Worm (Caenorhabditis elegans) whole organism, young adult: ENCODE results near the gene F46G10.1.

Source experiments
- B0336.3 ChIP-seq: fragments of 200-800 bp; sonication (Bioruptor generic); IDR thresholded peaks from 2 replicates; pipeline ENCODE4 v1.3.6; 2022; ENCODE audit warnings: missing genetic modification characterization, missing compliant biosample characterization
- C17E4.6 ChIP-seq: fragments of 200-800 bp; sonication (Bioruptor generic); IDR thresholded peaks from 2 replicates; pipeline ENCODE4 v1.3.6; 2022; ENCODE audit warnings: missing genetic modification reagents, missing genetic modification characterization, missing compliant biosample characterization
- D2030.7 ChIP-seq: fragments of 200-800 bp; sonication (Bioruptor generic); IDR thresholded peaks from 2 replicates; pipeline ENCODE4 v1.3.6; 2022; ENCODE audit warnings: missing genetic modification reagents, missing genetic modification characterization, missing compliant biosample characterization
- F37B4.10 ChIP-seq: fragments of 200-800 bp; sonication (Bioruptor generic); IDR thresholded peaks from 2 replicates; pipeline ENCODE4 v1.3.6; 2022; ENCODE audit warnings: missing genetic modification characterization, missing compliant biosample characterization
- F55B11.4 ChIP-seq: sonication (generic microtip); optimal IDR thresholded peaks from 2 replicates; lab custom pipeline; 2016; ENCODE audit warnings: missing compliant biosample characterization, missing genetic modification characterization, borderline replicate concordance; ENCODE audit not compliant: insufficient read depth
- K11D2.4 ChIP-seq: fragments of 200-800 bp; sonication (Bioruptor generic); IDR thresholded peaks from 2 replicates; pipeline ENCODE4 v1.3.6; 2022; ENCODE audit warnings: missing genetic modification reagents, missing genetic modification characterization, missing compliant biosample characterization
- T07F8.4 ChIP-seq: sonication (generic microtip); optimal IDR thresholded peaks from 2 replicates; lab custom pipeline; 2016; ENCODE audit warnings: mild to moderate bottlenecking, missing genetic modification characterization, moderate library complexity, missing compliant biosample characterization
- Y95B8A.8 ChIP-seq: fragments of 200-800 bp; sonication (Bioruptor generic); IDR thresholded peaks from 2 replicates; pipeline ENCODE4 v1.3.6; 2022; ENCODE audit warnings: missing genetic modification reagents, missing genetic modification characterization, missing compliant biosample characterization
- attf-3 ChIP-seq: fragments of 200-800 bp; sonication (Bioruptor generic); conservative IDR thresholded peaks from 2 replicates; pipeline ENCODE4 v1.3.6; 2022; ENCODE audit warnings: missing genetic modification reagents, missing genetic modification characterization, missing compliant biosample characterization
- attf-6 ChIP-seq: fragments of 200-800 bp; sonication (Bioruptor generic); IDR thresholded peaks from 2 replicates; pipeline ENCODE4 v1.3.6; 2022; ENCODE audit warnings: missing genetic modification reagents, missing genetic modification characterization, missing compliant biosample characterization
- bed-1 ChIP-seq: fragments of 200-800 bp; sonication (Bioruptor generic); IDR thresholded peaks from 2 replicates; pipeline ENCODE4 v1.3.6; 2022; ENCODE audit warnings: missing genetic modification reagents, missing genetic modification characterization, missing compliant biosample characterization
- cebp-1 ChIP-seq, 2 experiments: fragments of 200-800 bp in 1 of 2; sonication (Bioruptor generic) in 1 of 2; sonication (generic microtip) in 1 of 2; IDR thresholded peaks in 1 of 2; optimal IDR thresholded peaks in 1 of 2; 2 replicates each; pipeline versions ENCODE4 v1.3.6 to Lab custom; 2017 to 2022; ENCODE audit warnings: missing compliant biosample characterization in 2 of 2, missing genetic modification characterization in 2 of 2, mild to moderate bottlenecking in 1 of 2, missing genetic modification reagents in 1 of 2, moderate library complexity in 1 of 2
- ceh-27 ChIP-seq: fragments of 200-800 bp; sonication (Bioruptor generic); optimal IDR thresholded peaks from 2 replicates; lab custom pipeline; 2018; ENCODE audit warnings: mild to moderate bottlenecking, missing genetic modification characterization, moderate library complexity, missing compliant biosample characterization
- chd-7 ChIP-seq: sonication (generic microtip); optimal IDR thresholded peaks from 2 replicates; lab custom pipeline; 2016; ENCODE audit warnings: mild to moderate bottlenecking, missing genetic modification characterization, moderate library complexity, missing compliant biosample characterization
- die-1 ChIP-seq: sonication (generic microtip); optimal IDR thresholded peaks from 2 replicates; lab custom pipeline; 2016; ENCODE audit warnings: missing genotype, mild to moderate bottlenecking, missing genetic modification characterization, missing compliant biosample characterization
- dpff-1 ChIP-seq: sonication (generic microtip); optimal IDR thresholded peaks from 2 replicates; lab custom pipeline; 2017; ENCODE audit warnings: mild to moderate bottlenecking, missing genetic modification characterization, missing compliant biosample characterization
- efl-1 ChIP-seq: fragments of 150-350 bp; optimal IDR thresholded peaks from 2 replicates; lab custom pipeline; 2014; ENCODE audit warnings: missing biosample characterization, missing genetic modification reagents, missing genetic modification characterization
- ets-4 ChIP-seq: fragments of 200-800 bp; sonication (Bioruptor generic); optimal IDR thresholded peaks from 2 replicates; lab custom pipeline; 2018; ENCODE audit warnings: mild to moderate bottlenecking, missing genetic modification characterization, missing compliant biosample characterization
- hlh-12 ChIP-seq: sonication (generic microtip); optimal IDR thresholded peaks from 2 replicates; lab custom pipeline; 2016; ENCODE audit warnings: missing genetic modification characterization, missing compliant biosample characterization
- hlh-26 ChIP-seq: fragments of 200-800 bp; sonication (Bioruptor generic); conservative IDR thresholded peaks from 2 replicates; pipeline ENCODE4 v1.3.6; 2022; ENCODE audit warnings: missing genetic modification reagents, missing genetic modification characterization, missing compliant biosample characterization
- hmg-1.2 ChIP-seq: fragments of 200-800 bp; sonication (Bioruptor generic); IDR thresholded peaks from 2 replicates; pipeline ENCODE4 v1.3.6; 2022; ENCODE audit warnings: missing genetic modification reagents, missing genetic modification characterization, missing compliant biosample characterization
- hrde-1 ChIP-seq: sonication (generic microtip); optimal IDR thresholded peaks from 2 replicates; lab custom pipeline; 2016; ENCODE audit warnings: missing genetic modification characterization, mild to moderate bottlenecking, missing compliant biosample characterization, moderate library complexity, missing genotype, missing genetic modification reagents, borderline replicate concordance
- let-607 ChIP-seq, 2 experiments: fragments of 200-800 bp in 1 of 2; sonication (Bioruptor generic) in 1 of 2; sonication (generic microtip) in 1 of 2; optimal IDR thresholded peaks; 2 replicates each; lab custom pipeline; 2016 to 2018; ENCODE audit warnings: mild to moderate bottlenecking in 2 of 2, missing compliant biosample characterization in 2 of 2, missing genetic modification characterization in 2 of 2, moderate library complexity in 2 of 2, missing genotype in 1 of 2
- lin-35 ChIP-seq, 3 experiments: fragments of 150-350 bp in 2 of 3; sonication (generic microtip) in 1 of 3; optimal IDR thresholded peaks; 2 replicates each; lab custom pipeline; 2014 to 2018; ENCODE audit warnings: missing biosample characterization in 3 of 3, missing genetic modification characterization in 3 of 3, missing genetic modification reagents in 3 of 3
- lsl-1 ChIP-seq: fragments of 200-800 bp; sonication (Bioruptor generic); optimal IDR thresholded peaks from 2 replicates; lab custom pipeline; 2018; ENCODE audit warnings: mild to moderate bottlenecking, missing genetic modification characterization, moderate library complexity, missing compliant biosample characterization
- madf-3 ChIP-seq: fragments of 200-800 bp; sonication (Bioruptor generic); IDR thresholded peaks from 2 replicates; pipeline ENCODE4 v1.3.6; 2022; ENCODE audit warnings: missing genetic modification reagents, missing genetic modification characterization, missing compliant biosample characterization
- mcd-1 ChIP-seq: fragments of 200-800 bp; sonication (Bioruptor generic); IDR thresholded peaks from 2 replicates; pipeline ENCODE4 v1.3.6; 2022; ENCODE audit warnings: missing genetic modification reagents, missing genetic modification characterization, missing compliant biosample characterization
- mxl-1 ChIP-seq: sonication (generic microtip); optimal IDR thresholded peaks from 2 replicates; lab custom pipeline; 2016; ENCODE audit warnings: missing genetic modification characterization, missing compliant biosample characterization
- nfya-1 ChIP-seq: sonication (generic microtip); optimal IDR thresholded peaks from 2 replicates; lab custom pipeline; 2017; ENCODE audit warnings: antibody characterized with exemption, missing compliant biosample characterization, missing genetic modification characterization, borderline replicate concordance; ENCODE audit not compliant: insufficient read depth
- nfya-2 ChIP-seq: fragments of 200-800 bp; sonication (Bioruptor generic); IDR thresholded peaks from 2 replicates; pipeline ENCODE4 v1.3.6; 2022; ENCODE audit warnings: missing genetic modification reagents, missing genetic modification characterization, missing compliant biosample characterization
- nfyb-1 ChIP-seq: fragments of 200-800 bp; sonication (Bioruptor generic); IDR thresholded peaks from 2 replicates; pipeline ENCODE4 v1.3.6; 2022; ENCODE audit warnings: missing genetic modification reagents, missing genetic modification characterization, missing compliant biosample characterization
- nhr-80 ChIP-seq: sonication (generic microtip); optimal IDR thresholded peaks from 2 replicates; lab custom pipeline; 2016; ENCODE audit warnings: missing genetic modification characterization, missing compliant biosample characterization
- somi-1 ChIP-seq: fragments of 200-800 bp; sonication (Bioruptor generic); optimal IDR thresholded peaks from 2 replicates; lab custom pipeline; 2018; ENCODE audit warnings: mild to moderate bottlenecking, missing genetic modification characterization, missing compliant biosample characterization
- tbp1 ChIP-seq: fragments of 200-800 bp; sonication (Bioruptor generic); optimal IDR thresholded peaks from 2 replicates; lab custom pipeline; 2018; ENCODE audit warnings: mild to moderate bottlenecking, missing genetic modification characterization, missing compliant biosample characterization
- zim-3 ChIP-seq: sonication (generic microtip); optimal IDR thresholded peaks from 2 replicates; lab custom pipeline; 2017; ENCODE audit warnings: mild to moderate bottlenecking, missing genetic modification characterization, moderate library complexity, missing compliant biosample characterization
- ztf-26 ChIP-seq: sonication (generic microtip); optimal IDR thresholded peaks from 2 replicates; lab custom pipeline; 2017; ENCODE audit warnings: missing genetic modification characterization, missing compliant biosample characterization
- ztf-28 ChIP-seq: fragments of 200-800 bp; sonication (Bioruptor generic); IDR thresholded peaks from 2 replicates; pipeline ENCODE4 v1.3.6; 2022; ENCODE audit warnings: missing genetic modification reagents, missing genetic modification characterization, missing compliant biosample characterization
- ztf-3 ChIP-seq: fragments of 200-800 bp; sonication (Bioruptor generic); optimal IDR thresholded peaks from 2 replicates; lab custom pipeline; 2018; ENCODE audit warnings: mild to moderate bottlenecking, missing genetic modification characterization, missing compliant biosample characterization
- ztf-6 ChIP-seq: fragments of 200-800 bp; sonication (Bioruptor generic); IDR thresholded peaks from 2 replicates; pipeline ENCODE4 v1.3.6; 2022; ENCODE audit warnings: missing genetic modification reagents, missing genetic modification characterization, missing compliant biosample characterization

F46G10.1 gene

ce11 chrX:13328034-13328433 is 16.5 kb upstream of the F46G10.1 start, which contains the start of gene sir-2.2:
TSS of gene sir-2.2 (plus strand) at chrX:13328067.
- TF ChIP-seq nfya-1 (tag; lab: Kevin White, UChicago) (no peak), Y95B8A.8 (GFP tag; lab: Robert Waterston, UW) (no peak), D2030.7 (GFP tag; lab: Robert Waterston, UW) (no peak), F37B4.10 (GFP tag; lab: Robert Waterston, UW) (no peak), mcd-1 (GFP tag; lab: Robert Waterston, UW) (no peak), ztf-26 (no peak), hrde-1 (tag; lab: Kevin White, UChicago) (no peak), tbp1 (GFP tag; lab: Kevin White, UChicago) (peak; percentile 1), hmg-1.2 (no peak), K11D2.4 (GFP tag; lab: Robert Waterston, UW) (0 out of 2 replicates have a peak, but pooled peaks have one; percentile 14), efl-1 (no peak), lsl-1 (GFP tag; lab: Kevin White, UChicago) (no peak), hlh-12 (tag; lab: Kevin White, UChicago) (no peak), ets-4 (GFP tag; lab: Kevin White, UChicago) (no peak), ztf-28 (GFP tag; lab: Robert Waterston, UW) (no peak), attf-3 (GFP tag; lab: Robert Waterston, UW) (no peak), zim-3 (tag; lab: Kevin White, UChicago) (no peak), T07F8.4 (tag; lab: Kevin White, UChicago) (no peak), let-607 (tag; optimal IDR thresholded peaks at IDR 0.05; lab: Kevin White, UChicago) (peak in 1 of 2 experiments; percentile 4), mxl-1 (tag; lab: Kevin White, UChicago) (no peak), attf-6 (GFP tag; lab: Robert Waterston, UW) (no peak), nhr-80 (peak; percentile 64), lin-35 (GFP tag; optimal IDR thresholded peaks at IDR 0.05; lab: Kevin White, UChicago) (no peak), ztf-3 (GFP tag; lab: Kevin White, UChicago) (no peak), nfya-2 (GFP tag; lab: Robert Waterston, UW) (no peak), cebp-1 (GFP tag; IDR thresholded peaks at IDR 0.05; lab: Robert Waterston, UW) (no peak), cebp-1 (tag; optimal IDR thresholded peaks at IDR 0.05; lab: Kevin White, UChicago) (peak; percentile 8), nfyb-1 (GFP tag; lab: Robert Waterston, UW) (no peak), somi-1 (no peak), ceh-27 (GFP tag; lab: Kevin White, UChicago) (no peak), B0336.3 (no peak), madf-3 (GFP tag; lab: Robert Waterston, UW) (no peak), C17E4.6 (GFP tag; lab: Robert Waterston, UW) (no peak), dpff-1 (tag; lab: Kevin White, UChicago) (no peak), ztf-6 (GFP tag; lab: Robert Waterston, UW) (no peak), chd-7 (tag; lab: Kevin White, UChicago) (no peak), die-1 (tag; lab: Kevin White, UChicago) (no peak), F55B11.4 (tag; lab: Kevin White, UChicago) (no peak)

ce11 chrX:13325039-13325438 is 13.5 kb upstream of the F46G10.1 start:
- TF ChIP-seq somi-1 (peak; percentile 30), bed-1 (GFP tag; lab: Robert Waterston, UW) (no peak), C17E4.6 (GFP tag; lab: Robert Waterston, UW) (no peak), hlh-26 (GFP tag; lab: Robert Waterston, UW) (no peak)
